Worm (Caenorhabditis elegans): ENCODE data around the gene dmsr-15.

DNA sequence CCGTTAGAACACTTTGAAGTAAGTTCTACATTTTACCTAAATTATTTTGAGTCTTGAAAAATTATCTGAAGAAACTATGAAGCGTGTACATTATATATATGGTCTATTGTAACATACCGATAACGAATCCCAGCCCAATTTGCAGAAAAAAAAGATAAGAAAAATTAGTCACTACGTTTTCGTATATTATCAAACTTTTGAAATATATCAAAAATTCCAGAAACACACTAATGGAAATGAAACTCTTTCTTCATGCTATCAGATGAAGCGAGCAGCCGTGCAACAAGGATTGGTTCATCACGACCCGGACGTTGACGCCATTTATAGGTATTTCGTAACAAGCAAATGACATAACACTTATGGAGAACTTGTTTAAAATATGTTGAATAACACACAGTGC is 16.8 kb downstream of the dmsr-15 start:
- no peak for TF ChIP-seq hlh-30 (tag; optimal IDR thresholded peaks at IDR 0.05; ENCODE audit: insufficient read depth)
- no peak for TF ChIP-seq sdc-2 (tag; optimal IDR thresholded peaks at IDR 0.05)
- TF ChIP-seq F13H6.1 (tag; optimal IDR thresholded peaks at IDR 0.05) = no peak
- TF ChIP-seq ama-1 (optimal IDR thresholded peaks at IDR 0.05) = no peak
- no peak for TF ChIP-seq K09A11.1 (tag; optimal IDR thresholded peaks at IDR 0.05; ENCODE audit: insufficient read depth)
- peak; percentile 53 for TF ChIP-seq elt-2 (tag; optimal IDR thresholded peaks at IDR 0.05)
- no peak for TF ChIP-seq ceh-22 (tag; optimal IDR thresholded peaks at IDR 0.05)

All from whole organism, late embryonic.